Fruit fly (Drosophila melanogaster) whole organism, embryonic: ENCODE data around the gene CG42542.

Experiments
- Atf6 ChIP-seq: fragments of 200-800 bp; sonication (Bioruptor generic); IDR thresholded peaks from 2 replicates; pipeline ENCODE4 v1.3.6; 2022; ENCODE audit warnings: missing biosample characterization, missing genetic modification characterization
- CG11398 ChIP-seq: fragments of 200-800 bp; sonication (Bioruptor generic); optimal IDR thresholded peaks from 2 replicates; lab custom pipeline; 2016; ENCODE audit warnings: missing biosample characterization, missing genetic modification characterization
- CG13296 ChIP-seq: fragments of 200-800 bp; sonication (Bioruptor generic); optimal IDR thresholded peaks from 3 replicates; lab custom pipeline; 2018; ENCODE audit warnings: missing biosample characterization, mild to moderate bottlenecking, missing genetic modification characterization
- CG14710 ChIP-seq: fragments of 200-800 bp; sonication (Bioruptor generic); optimal IDR thresholded peaks from 3 replicates; lab custom pipeline; 2019; ENCODE audit warnings: missing biosample characterization, mild to moderate bottlenecking, missing genetic modification characterization, moderate library complexity
- CG15073 ChIP-seq: fragments of 200-800 bp; sonication (Bioruptor generic); optimal IDR thresholded peaks from 2 replicates; lab custom pipeline; 2016; ENCODE audit warnings: missing biosample characterization, missing genetic modification characterization
- CG15269 ChIP-seq: fragments of 200-800 bp; sonication (Bioruptor generic); optimal IDR thresholded peaks from 2 replicates; lab custom pipeline; 2018; ENCODE audit warnings: missing biosample characterization, mild to moderate bottlenecking, missing genetic modification characterization, moderate library complexity
- CG15601 ChIP-seq: fragments of 200-800 bp; sonication (Bioruptor generic); optimal IDR thresholded peaks from 3 replicates; lab custom pipeline; 2019; ENCODE audit warnings: missing biosample characterization, mild to moderate bottlenecking, missing genetic modification characterization, moderate library complexity
- CG3281 ChIP-seq: fragments of 200-800 bp; sonication (Bioruptor generic); optimal IDR thresholded peaks from 3 replicates; lab custom pipeline; 2017; ENCODE audit warnings: missing biosample characterization, mild to moderate bottlenecking, missing genetic modification characterization
- CG3838 ChIP-seq: fragments of 200-800 bp; sonication (Bioruptor generic); optimal IDR thresholded peaks from 3 replicates; lab custom pipeline; 2016; ENCODE audit warnings: missing biosample characterization, missing genetic modification characterization
- CG43689 ChIP-seq: fragments of 200-800 bp; sonication (Bioruptor generic); IDR thresholded peaks from 2 replicates; pipeline ENCODE4 v1.3.6; 2022; ENCODE audit warnings: missing biosample characterization, missing genetic modification characterization
- CG7271 ChIP-seq: fragments of 200-800 bp; sonication (Bioruptor generic); optimal IDR thresholded peaks from 2 replicates; lab custom pipeline; 2018; ENCODE audit warnings: missing biosample characterization, mild to moderate bottlenecking, missing genetic modification characterization, moderate library complexity
- CG7357 ChIP-seq: fragments of 200-800 bp; sonication (Bioruptor generic); IDR thresholded peaks from 3 replicates; pipeline ENCODE4 v1.3.6; 2022; ENCODE audit warnings: missing biosample characterization, missing genetic modification characterization
- CG7745 ChIP-seq: fragments of 200-800 bp; sonication (Bioruptor generic); optimal IDR thresholded peaks from 2 replicates; lab custom pipeline; 2018; ENCODE audit warnings: missing biosample characterization, mild to moderate bottlenecking, missing genetic modification characterization, moderate library complexity
- CG7839 ChIP-seq: fragments of 200-800 bp; sonication (Bioruptor generic); optimal IDR thresholded peaks from 3 replicates; lab custom pipeline; 2018; ENCODE audit warnings: missing biosample characterization, mild to moderate bottlenecking, missing genetic modification characterization, moderate library complexity
- CG8765 ChIP-seq: fragments of 200-800 bp; sonication (Bioruptor generic); IDR thresholded peaks from 2 replicates; pipeline ENCODE4 v1.3.6; 2022; ENCODE audit warnings: missing biosample characterization, missing genetic modification characterization
- CG9797 ChIP-seq: fragments of 200-800 bp; sonication (Bioruptor generic); optimal IDR thresholded peaks from 3 replicates; lab custom pipeline; 2018; ENCODE audit warnings: missing biosample characterization, mild to moderate bottlenecking, missing genetic modification characterization
- Camta ChIP-seq: fragments of 200-800 bp; sonication (Bioruptor generic); optimal IDR thresholded peaks from 2 replicates; lab custom pipeline; 2016; ENCODE audit warnings: missing biosample characterization, missing genetic modification characterization
- CoRest ChIP-seq: fragments of 200-800 bp; sonication (Bioruptor generic); optimal IDR thresholded peaks from 3 replicates; lab custom pipeline; 2018; ENCODE audit warnings: missing biosample characterization, mild to moderate bottlenecking, missing genetic modification characterization, moderate library complexity
- D19A ChIP-seq: fragments of 200-800 bp; optimal IDR thresholded peaks from 3 replicates; lab custom pipeline; 2019; ENCODE audit warnings: missing biosample characterization, mild to moderate bottlenecking, missing genetic modification characterization, moderate library complexity
- Eip74EF ChIP-seq, 2 experiments: fragments of 200-800 bp in 1 of 2; fragments of >200 bp in 1 of 2; sonication (Bioruptor generic) in 1 of 2; optimal IDR thresholded peaks; 2 replicates each; lab custom pipeline; 2017 to 2019; ENCODE audit warnings: missing biosample characterization in 2 of 2, missing genetic modification characterization in 2 of 2, mild to moderate bottlenecking in 1 of 2, moderate library complexity in 1 of 2
- Ets65A ChIP-seq: fragments of 200-800 bp; sonication (Bioruptor generic); peaks from one replicate; lab custom pipeline; 2016; ENCODE audit warnings: missing biosample characterization, missing genetic modification characterization
- Gsc ChIP-seq: fragments of 200-800 bp; sonication (Bioruptor generic); IDR thresholded peaks from 2 replicates; pipeline ENCODE4 v1.3.6; 2022; ENCODE audit warnings: missing biosample characterization, missing genetic modification characterization
- Hand ChIP-seq: fragments of 200-800 bp; sonication (Bioruptor generic); optimal IDR thresholded peaks from 2 replicates; lab custom pipeline; 2017; ENCODE audit warnings: mild to moderate bottlenecking, missing biosample characterization, missing genetic modification reagents, missing genetic modification characterization
- Hr39 ChIP-seq: fragments of >200 bp; optimal IDR thresholded peaks from 2 replicates; lab custom pipeline; 2017
- Lhr ChIP-seq: fragments of 200-800 bp; sonication (Bioruptor generic); optimal IDR thresholded peaks from 3 replicates; lab custom pipeline; 2017; ENCODE audit warnings: mild to moderate bottlenecking, missing biosample characterization, missing genetic modification reagents, missing genetic modification characterization
- Mes4 ChIP-seq: fragments of 200-800 bp; sonication (Bioruptor generic); optimal IDR thresholded peaks from 2 replicates; lab custom pipeline; 2016; ENCODE audit warnings: missing biosample characterization, missing genetic modification characterization
- Neu2 ChIP-seq: fragments of 200-800 bp; sonication (Bioruptor generic); optimal IDR thresholded peaks from 3 replicates; lab custom pipeline; 2016; ENCODE audit warnings: missing biosample characterization, missing genetic modification characterization, borderline replicate concordance
- Nf-YA ChIP-seq: fragments of 200-800 bp; sonication (Bioruptor generic); IDR thresholded peaks from 2 replicates; pipeline ENCODE4 v1.3.6; 2022; ENCODE audit warnings: missing biosample characterization, missing genetic modification characterization
- Ravus ChIP-seq: fragments of 200-800 bp; sonication (Bioruptor generic); IDR thresholded peaks from 2 replicates; pipeline ENCODE4 v1.3.6; 2022; ENCODE audit warnings: missing biosample characterization, missing genetic modification characterization
- Rx ChIP-seq: fragments of 200-800 bp; sonication (Bioruptor generic); IDR thresholded peaks from 2 replicates; pipeline ENCODE4 v1.3.6; 2022; ENCODE audit warnings: missing biosample characterization, missing genetic modification characterization
- Trl ChIP-seq, 3 experiments: fragments of >200 bp in 2 of 3; fragments of 200-800 bp in 1 of 3; sonication (Bioruptor generic) in 1 of 3; optimal IDR thresholded peaks; 2 replicates in 1 of 3; 3 replicates in 2 of 3; lab custom pipeline; 2016 to 2017; ENCODE audit warnings: missing biosample characterization in 1 of 3, missing genetic modification characterization in 1 of 3
- Xbp1 ChIP-seq: fragments of 200-800 bp; sonication (Bioruptor generic); optimal IDR thresholded peaks from 3 replicates; lab custom pipeline; 2016; ENCODE audit warnings: missing biosample characterization, mild to moderate bottlenecking, missing genetic modification characterization
- bbx ChIP-seq: fragments of 200-800 bp; sonication (Bioruptor generic); IDR thresholded peaks from 2 replicates; pipeline ENCODE4 v1.3.6; 2022; ENCODE audit warnings: missing biosample characterization, missing genetic modification characterization; ENCODE audit not compliant: partially characterized antibody
- chif ChIP-seq, 2 experiments: fragments of 200-800 bp; sonication (Bioruptor generic); optimal IDR thresholded peaks; 3 replicates each; lab custom pipeline; 2016; ENCODE audit warnings: missing biosample characterization in 2 of 2, missing genetic modification characterization in 2 of 2
- chn ChIP-seq: fragments of 200-800 bp; sonication (Bioruptor generic); optimal IDR thresholded peaks from 2 replicates; lab custom pipeline; 2016; ENCODE audit warnings: missing biosample characterization, missing genetic modification characterization
- dm ChIP-seq: fragments of 200-800 bp; sonication (Bioruptor generic); optimal IDR thresholded peaks from 3 replicates; lab custom pipeline; 2016; ENCODE audit warnings: missing biosample characterization, missing genetic modification characterization
- dmrt11E ChIP-seq: fragments of 200-800 bp; sonication (Bioruptor generic); optimal IDR thresholded peaks from 3 replicates; lab custom pipeline; 2018; ENCODE audit warnings: missing biosample characterization, mild to moderate bottlenecking, missing genetic modification characterization, moderate library complexity
- grau ChIP-seq: fragments of 200-800 bp; optimal IDR thresholded peaks from 3 replicates; lab custom pipeline; 2019; ENCODE audit warnings: missing biosample characterization, mild to moderate bottlenecking, missing genetic modification characterization, moderate library complexity
- hb ChIP-seq: fragments of 200-800 bp; sonication (Bioruptor generic); IDR thresholded peaks from 3 replicates; pipeline ENCODE4 v1.3.6; 2022; ENCODE audit warnings: missing biosample characterization, missing genetic modification characterization; ENCODE audit not compliant: partially characterized antibody
- hbn ChIP-seq: fragments of 200-800 bp; sonication (Bioruptor generic); IDR thresholded peaks from 2 replicates; pipeline ENCODE4 v1.3.6; 2022; ENCODE audit warnings: missing biosample characterization, missing genetic modification characterization; ENCODE audit not compliant: partially characterized antibody
- her ChIP-seq: fragments of 200-800 bp; sonication (Bioruptor generic); optimal IDR thresholded peaks from 2 replicates; lab custom pipeline; 2016; ENCODE audit warnings: missing biosample characterization, missing genetic modification characterization
- ind ChIP-seq: fragments of 200-800 bp; sonication (Bioruptor generic); optimal IDR thresholded peaks from 3 replicates; lab custom pipeline; 2016; ENCODE audit warnings: missing biosample characterization, missing genetic modification characterization
- sima ChIP-seq: fragments of 200-800 bp; sonication (Bioruptor generic); optimal IDR thresholded peaks from 2 replicates; lab custom pipeline; 2016; ENCODE audit warnings: missing biosample characterization, missing genetic modification characterization
- sna ChIP-seq: fragments of 200-800 bp; sonication (Bioruptor generic); IDR thresholded peaks from 2 replicates; pipeline ENCODE4 v1.3.6; 2022; ENCODE audit warnings: missing biosample characterization, missing genetic modification characterization; ENCODE audit not compliant: partially characterized antibody
- sqz ChIP-seq: fragments of 200-800 bp; sonication (Bioruptor generic); optimal IDR thresholded peaks from 3 replicates; lab custom pipeline; 2018; ENCODE audit warnings: missing biosample characterization, mild to moderate bottlenecking, missing genetic modification characterization
- sug ChIP-seq: fragments of 200-800 bp; optimal IDR thresholded peaks from 2 replicates; lab custom pipeline; 2019; ENCODE audit warnings: missing biosample characterization, mild to moderate bottlenecking, missing genetic modification characterization, moderate library complexity
- tio ChIP-seq: fragments of 200-800 bp; sonication (Bioruptor generic); optimal IDR thresholded peaks from 2 replicates; lab custom pipeline; 2017; ENCODE audit warnings: missing biosample characterization, missing genetic modification characterization, inconsistent platforms
- zfh2 ChIP-seq: fragments of 200-800 bp; sonication (Bioruptor generic); optimal IDR thresholded peaks from 2 replicates; lab custom pipeline; 2016; ENCODE audit warnings: missing biosample characterization, missing genetic modification characterization

CG42542 gene

DNA sequence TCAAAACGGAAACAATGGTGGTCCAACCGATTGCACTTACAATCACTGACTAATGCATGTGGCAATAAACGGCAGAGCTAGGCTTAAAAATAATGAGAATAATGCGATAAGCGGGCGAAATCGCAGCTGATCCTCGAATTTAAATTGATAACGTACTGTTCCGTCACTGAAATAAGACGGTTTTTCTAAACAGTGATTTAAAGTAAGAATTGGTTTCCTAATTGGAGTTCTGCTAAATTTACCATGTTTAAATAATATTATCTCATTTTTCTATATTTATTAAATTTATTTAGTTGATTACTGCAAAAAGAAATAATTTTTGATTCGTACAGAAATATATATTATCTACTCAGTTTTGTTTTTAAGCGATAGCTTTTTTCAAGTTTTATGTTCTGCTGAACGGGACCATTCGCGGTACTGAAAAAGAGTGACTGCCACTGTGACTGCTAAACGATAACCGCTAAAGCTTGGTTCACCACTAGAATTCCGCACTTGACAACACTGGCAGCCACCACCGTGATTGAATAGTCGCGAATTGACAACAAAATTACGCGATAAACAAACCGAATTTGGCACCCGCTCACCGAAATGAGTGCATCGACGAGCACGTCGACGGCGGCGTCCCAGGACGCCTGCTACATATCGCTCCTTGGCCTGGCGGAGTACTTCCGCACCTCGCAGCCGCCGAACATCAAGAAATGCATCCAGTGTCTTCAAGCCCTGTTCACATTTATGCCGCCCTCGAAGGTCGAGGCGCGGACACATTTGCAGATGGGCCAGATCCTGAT is 12.5 kb downstream of the CG42542 start, which contains the start of the genes Spn88Eb and Mau2 (continued):
- TF ChIP-seq Mes4 (GFP tag; lab: Kevin White, UChicago): peak; percentile 14
- no peak for TF ChIP-seq Eip74EF (GFP tag; optimal IDR thresholded peaks at IDR 0.05; lab: Kevin White, UChicago)
- TF ChIP-seq CG7839 (tag; lab: Kevin White, UChicago): no peak
- no peak for TF ChIP-seq D19A (tag; lab: Kevin White, UChicago)
- TF ChIP-seq sqz (GFP tag; lab: Kevin White, UChicago): no peak
- no peak for TF ChIP-seq CG43689 (GFP tag; lab: Robert Waterston, UW)
- peak; percentile 56; the same call in 1 of the 2 replicates for TF ChIP-seq sna (GFP tag; lab: Robert Waterston, UW)
- TF ChIP-seq Nf-YA (GFP tag; lab: Robert Waterston, UW): 0 out of 2 replicates have a peak, but pooled peaks have one; percentile 30
- peak; percentile 52 for TF ChIP-seq her (GFP tag; lab: Kevin White, UChicago)
- peak; percentile 68 for TF ChIP-seq hbn (GFP tag; lab: Robert Waterston, UW)
- TF ChIP-seq Ravus (GFP tag; lab: Robert Waterston, UW): peak; percentile 32
- TF ChIP-seq CG8765 (GFP tag; lab: Robert Waterston, UW): peak; percentile 61; the same call in 1 of the 2 replicates
- no peak for TF ChIP-seq CG7271 (tag; lab: Kevin White, UChicago)
- TF ChIP-seq Atf6 (GFP tag; lab: Robert Waterston, UW): 0 out of 2 replicates have a peak, but pooled peaks have one; percentile 31
- peak; percentile 36 for TF ChIP-seq Camta (GFP tag; lab: Kevin White, UChicago)
- TF ChIP-seq CG13296 (GFP tag; lab: Kevin White, UChicago): peak; percentile 65
- peak; percentile 34 for TF ChIP-seq Lhr (GFP tag; lab: Kevin White, UChicago)
- peak; percentile 66 for TF ChIP-seq CG14710 (tag; lab: Kevin White, UChicago)
- TF ChIP-seq Rx: peak; percentile 67
- TF ChIP-seq CG3838 (GFP tag; lab: Kevin White, UChicago): no peak
- no peak for TF ChIP-seq Neu2 (GFP tag; lab: Kevin White, UChicago)
- no peak for TF ChIP-seq CG7357 (GFP tag; lab: Robert Waterston, UW)
- no peak for TF ChIP-seq hb
- TF ChIP-seq dm (GFP tag; lab: Kevin White, UChicago): peak; percentile 49
- peak; percentile 75 for TF ChIP-seq Xbp1 (GFP tag; lab: Kevin White, UChicago)
- TF ChIP-seq tio (GFP tag; lab: Kevin White, UChicago): no peak
- TF ChIP-seq Trl (optimal IDR thresholded peaks at IDR 0.05; lab: Kevin White, UChicago): no peak
- peak; percentile 70 for TF ChIP-seq Trl (GFP tag; optimal IDR thresholded peaks at IDR 0.05; lab: Kevin White, UChicago)
- peak; percentile 59; the same call in 1 of the 2 replicates for TF ChIP-seq bbx
- TF ChIP-seq zfh2 (GFP tag; lab: Kevin White, UChicago): peak; percentile 77
- TF ChIP-seq ind (GFP tag; lab: Kevin White, UChicago): peak; percentile 77
- peak; percentile 68 for TF ChIP-seq CoRest
- peak; percentile 66 for TF ChIP-seq grau (tag; lab: Kevin White, UChicago)
- no peak for TF ChIP-seq CG15073 (GFP tag; lab: Kevin White, UChicago)
- peak; percentile 96 for TF ChIP-seq CG15601
- TF ChIP-seq CG15269 (tag; lab: Kevin White, UChicago): no peak
- no peak for TF ChIP-seq Hand (GFP tag; lab: Kevin White, UChicago)
- peak; percentile 97 for TF ChIP-seq Ets65A (GFP tag; lab: Kevin White, UChicago)
- peak; percentile 75 for TF ChIP-seq chn (GFP tag; lab: Kevin White, UChicago)
- TF ChIP-seq CG11398: no peak
- TF ChIP-seq Hr39 (lab: Kevin White, UChicago): no peak
- peak; percentile 30; the same call in 1 of the 2 replicates for TF ChIP-seq Gsc (GFP tag; lab: Robert Waterston, UW)
- no peak for TF ChIP-seq CG9797 (GFP tag; lab: Kevin White, UChicago)
- TF ChIP-seq CG7745 (tag; lab: Kevin White, UChicago): no peak
- no peak for TF ChIP-seq sima
- peak; percentile 80 for TF ChIP-seq sug (tag; lab: Kevin White, UChicago)
- TF ChIP-seq CG3281 (GFP tag; lab: Kevin White, UChicago): peak; percentile 56
- TF ChIP-seq chif (GFP tag; optimal IDR thresholded peaks at IDR 0.05; lab: Kevin White, UChicago): peak; percentile 39 to 55
- TF ChIP-seq dmrt11E: no peak
